Worm (Caenorhabditis elegans) whole organism, mixed stage, embryonic: ENCODE data around the gene str-166.
A peak's percentile ranks its signal among the peaks of the same experiment; 100 is the strongest.

ENCODE experiments used
- M03D4.4 ChIP-seq: sonication (generic microtip); optimal IDR thresholded peaks from 2 replicates; lab custom pipeline; 2017; ENCODE audit warnings: mild to moderate bottlenecking, missing genetic modification characterization, missing compliant biosample characterization
- bed-3 ChIP-seq: fragments of 200-800 bp; sonication (Bioruptor generic); optimal IDR thresholded peaks from 3 replicates; lab custom pipeline; 2018; ENCODE audit warnings: mild to moderate bottlenecking, missing genetic modification characterization, moderate library complexity, missing compliant biosample characterization
- blmp-1 ChIP-seq: fragments of 150-350 bp; optimal IDR thresholded peaks from 2 replicates; lab custom pipeline; 2014; ENCODE audit warnings: missing biosample characterization, missing genetic modification characterization
- ceh-39 ChIP-seq: fragments of 150-350 bp; optimal IDR thresholded peaks from 2 replicates; lab custom pipeline; 2014; ENCODE audit warnings: missing biosample characterization, missing genetic modification characterization
- ceh-43 ChIP-seq: fragments of 200-800 bp; sonication (Bioruptor generic); optimal IDR thresholded peaks from 2 replicates; lab custom pipeline; 2018; ENCODE audit warnings: mild to moderate bottlenecking, missing genetic modification characterization, moderate library complexity, missing compliant biosample characterization
- ceh-83 ChIP-seq: fragments of 200-800 bp; sonication (Bioruptor generic); optimal IDR thresholded peaks from 2 replicates; lab custom pipeline; 2018; ENCODE audit warnings: mild to moderate bottlenecking, missing genetic modification characterization, missing compliant biosample characterization
- ces-1 ChIP-seq: fragments of 150-350 bp; optimal IDR thresholded peaks from 2 replicates; lab custom pipeline; 2014; ENCODE audit warnings: missing biosample characterization, missing genetic modification reagents, missing genetic modification characterization
- cnd-1 ChIP-seq: fragments of 200-800 bp; sonication (Bioruptor generic); optimal IDR thresholded peaks from 2 replicates; lab custom pipeline; 2018; ENCODE audit warnings: mild to moderate bottlenecking, missing genetic modification characterization, missing compliant biosample characterization
- drap-1 ChIP-seq: fragments of 200-800 bp; sonication (Bioruptor generic); optimal IDR thresholded peaks from 3 replicates; lab custom pipeline; 2018; ENCODE audit warnings: mild to moderate bottlenecking, missing genetic modification characterization, missing compliant biosample characterization
- elt-1 ChIP-seq: sonication (generic microtip); optimal IDR thresholded peaks from 2 replicates; lab custom pipeline; 2017; ENCODE audit warnings: missing genetic modification characterization, mild to moderate bottlenecking, missing compliant biosample characterization, antibody characterized with exemption, moderate library complexity, borderline replicate concordance; ENCODE audit not compliant: insufficient read depth
- elt-3 ChIP-seq: fragments of 150-350 bp; optimal IDR thresholded peaks from 2 replicates; lab custom pipeline; 2014; ENCODE audit warnings: missing biosample characterization, missing genetic modification characterization
- flh-1 ChIP-seq: fragments of 200-800 bp; sonication (Bioruptor generic); optimal IDR thresholded peaks from 2 replicates; lab custom pipeline; 2018; ENCODE audit warnings: mild to moderate bottlenecking, missing genetic modification characterization, moderate library complexity, missing compliant biosample characterization
- ham-2 ChIP-seq: fragments of 200-800 bp; sonication (Bioruptor generic); optimal IDR thresholded peaks from 2 replicates; lab custom pipeline; 2018; ENCODE audit warnings: mild to moderate bottlenecking, missing genetic modification characterization, missing compliant biosample characterization
- hlh-1 ChIP-seq: fragments of 150-350 bp; optimal IDR thresholded peaks from 2 replicates; lab custom pipeline; 2014; ENCODE audit warnings: missing biosample characterization, missing genetic modification reagents, missing genetic modification characterization
- lin-32 ChIP-seq: fragments of 200-800 bp; sonication (Bioruptor generic); optimal IDR thresholded peaks from 2 replicates; lab custom pipeline; 2018; ENCODE audit warnings: mild to moderate bottlenecking, missing genetic modification characterization, missing compliant biosample characterization
- lsy-2 ChIP-seq: fragments of 150-350 bp; optimal IDR thresholded peaks from 2 replicates; lab custom pipeline; 2014; ENCODE audit warnings: missing biosample characterization, missing genetic modification characterization
- mab-5 ChIP-seq: fragments of 150-350 bp; optimal IDR thresholded peaks from 2 replicates; lab custom pipeline; 2014; ENCODE audit warnings: missing biosample characterization, missing genetic modification characterization
- mep-1 ChIP-seq: fragments of 150-350 bp; optimal IDR thresholded peaks from 2 replicates; lab custom pipeline; 2017; ENCODE audit warnings: missing biosample characterization, missing genetic modification reagents, missing genetic modification characterization, inconsistent platforms
- mls-2 ChIP-seq: sonication (generic microtip); optimal IDR thresholded peaks from 2 replicates; lab custom pipeline; 2016; ENCODE audit warnings: mild to moderate bottlenecking, missing genetic modification characterization, moderate library complexity, missing compliant biosample characterization
- nhr-12 ChIP-seq: fragments of 150-350 bp; optimal IDR thresholded peaks from 2 replicates; lab custom pipeline; 2014; ENCODE audit warnings: missing biosample characterization, missing genetic modification characterization
- nhr-2 ChIP-seq: fragments of 150-350 bp; optimal IDR thresholded peaks from 2 replicates; lab custom pipeline; 2014; ENCODE audit warnings: missing biosample characterization, missing genetic modification characterization
- nhr-237 ChIP-seq: fragments of 150-350 bp; optimal IDR thresholded peaks from 2 replicates; lab custom pipeline; 2014; ENCODE audit warnings: missing biosample characterization, missing genetic modification characterization
- nhr-28 ChIP-seq: fragments of 150-350 bp; optimal IDR thresholded peaks from 2 replicates; lab custom pipeline; 2014; ENCODE audit warnings: missing biosample characterization, missing genetic modification characterization
- nhr-76 ChIP-seq: sonication (generic microtip); optimal IDR thresholded peaks from 2 replicates; lab custom pipeline; 2017; ENCODE audit warnings: missing biosample characterization, missing genetic modification characterization
- snpc-4 ChIP-seq: fragments of 150-350 bp; optimal IDR thresholded peaks from 2 replicates; lab custom pipeline; 2014; ENCODE audit warnings: missing biosample characterization, missing genetic modification characterization
- sptf-1 ChIP-seq: sonication (generic microtip); optimal IDR thresholded peaks from 2 replicates; lab custom pipeline; 2017; ENCODE audit warnings: mild to moderate bottlenecking, missing genetic modification characterization, moderate library complexity, missing compliant biosample characterization
- unc-120 ChIP-seq: sonication (generic microtip); optimal IDR thresholded peaks from 2 replicates; lab custom pipeline; 2017; ENCODE audit warnings: missing genetic modification characterization, missing compliant biosample characterization; ENCODE audit not compliant: poor library complexity, severe bottlenecking
- unc-39 ChIP-seq: fragments of 150-350 bp; optimal IDR thresholded peaks from 2 replicates; lab custom pipeline; 2014; ENCODE audit warnings: missing biosample characterization, missing genetic modification characterization
- unc-62 ChIP-seq: fragments of 150-350 bp; optimal IDR thresholded peaks from 2 replicates; lab custom pipeline; 2014; ENCODE audit warnings: missing biosample characterization, missing genetic modification reagents, missing genetic modification characterization
- zip-8 ChIP-seq: fragments of 150-350 bp; optimal IDR thresholded peaks from 2 replicates; lab custom pipeline; 2014; ENCODE audit warnings: missing biosample characterization, missing genetic modification characterization
- ztf-11 ChIP-seq: fragments of 150-350 bp; optimal IDR thresholded peaks from 2 replicates; lab custom pipeline; 2014; ENCODE audit warnings: missing biosample characterization, missing genetic modification characterization

str-166 gene

DNA sequence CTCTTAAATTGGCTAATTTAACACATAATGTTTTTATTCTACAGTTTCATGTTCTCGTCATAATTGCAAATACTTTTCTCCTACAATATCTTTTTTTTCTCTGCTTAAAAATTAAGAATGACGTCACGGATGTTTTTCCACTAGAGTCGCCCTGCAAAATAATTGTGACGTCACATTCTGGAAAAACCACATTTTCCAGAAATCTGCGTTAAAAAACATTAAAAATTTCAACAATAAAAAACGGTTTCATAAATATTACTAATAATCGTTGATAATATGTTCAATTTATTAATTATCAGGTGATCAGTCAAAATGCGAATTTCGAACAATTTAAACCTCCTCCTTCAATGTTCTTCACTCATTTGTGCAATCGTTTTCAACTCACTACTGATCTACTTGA lies at the start of gene str-166:
Gene str-166, plus strand, starts transcription at position 301 of the 400 bp plus-strand sequence.
- TF ChIP-seq nhr-12 (tag; lab: Kevin White, UChicago) (no peak), hlh-1 (tag; lab: Kevin White, UChicago) (no peak), zip-8 (tag; lab: Kevin White, UChicago) (peak; percentile 75)

DNA sequence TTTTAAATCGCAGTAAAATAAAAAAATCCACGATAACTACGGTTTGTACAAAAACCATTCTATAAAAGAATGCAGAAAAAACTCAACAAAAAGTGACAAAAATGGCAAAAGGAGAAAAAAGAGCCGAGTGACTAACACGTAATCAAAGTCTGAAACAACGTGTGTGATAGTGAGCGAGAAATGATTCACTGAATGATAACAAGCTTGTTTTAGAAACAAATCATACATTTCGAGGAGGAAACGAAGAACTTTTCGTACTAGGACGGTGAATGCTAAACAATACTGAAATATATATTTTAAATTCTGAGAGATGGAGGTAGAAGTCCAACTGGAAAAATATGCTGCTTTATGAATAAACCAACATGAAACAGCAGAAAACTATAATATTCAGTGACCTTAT lies 42.1 kb upstream of the str-166 start:
- TF ChIP-seq sptf-1 (tag; lab: Kevin White, UChicago) (no peak), ces-1 (GFP tag; lab: Kevin White, UChicago) (no peak), nhr-12 (tag; lab: Kevin White, UChicago) (no peak), nhr-28 (no peak), zip-8 (tag; lab: Kevin White, UChicago) (no peak), bed-3 (GFP tag; lab: Kevin White, UChicago) (no peak), unc-62 (GFP tag; lab: Kevin White, UChicago) (no peak), M03D4.4 (no peak), ceh-39 (tag; lab: Kevin White, UChicago) (no peak), drap-1 (GFP tag; lab: Kevin White, UChicago) (no peak), lin-32 (GFP tag; lab: Kevin White, UChicago) (no peak), ztf-11 (no peak), mls-2 (no peak)

DNA sequence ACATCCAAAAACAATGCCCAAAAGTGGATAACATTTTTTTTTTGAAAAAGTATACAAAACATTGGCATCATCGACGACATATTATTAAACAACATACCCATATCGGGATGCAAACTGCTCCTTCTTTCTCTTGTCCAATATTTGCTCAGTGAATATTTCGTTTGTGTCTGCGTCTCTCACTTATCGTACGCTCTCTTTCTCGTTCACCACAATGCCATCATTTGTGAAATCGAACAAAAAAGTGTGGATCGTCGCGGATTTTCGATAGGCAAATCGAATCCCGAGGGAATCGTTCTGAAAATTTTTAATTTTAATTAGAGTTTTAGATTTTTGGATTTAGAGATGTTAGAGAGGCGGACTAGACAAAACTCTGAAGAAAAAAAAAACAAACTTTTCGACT lies 37.3 kb upstream of the str-166 start, which contains the start of gene tat-2:
Gene tat-2, minus strand, starts transcription at position 101 of the 400 bp plus-strand sequence.
- TF ChIP-seq elt-1 (tag; lab: Kevin White, UChicago) (no peak), nhr-237 (tag; lab: Kevin White, UChicago) (no peak), blmp-1 (no peak), ceh-43 (no peak), unc-39 (no peak), flh-1 (GFP tag; lab: Kevin White, UChicago) (no peak), nhr-76 (tag; lab: Kevin White, UChicago) (no peak), mab-5 (no peak), mls-2 (no peak), bed-3 (GFP tag; lab: Kevin White, UChicago) (no peak), ces-1 (GFP tag; lab: Kevin White, UChicago) (no peak), hlh-1 (tag; lab: Kevin White, UChicago) (no peak), lsy-2 (tag; lab: Kevin White, UChicago) (no peak), ceh-39 (tag; lab: Kevin White, UChicago) (no peak), sptf-1 (tag; lab: Kevin White, UChicago) (no peak), elt-3 (tag; lab: Kevin White, UChicago) (no peak), unc-120 (tag; lab: Kevin White, UChicago) (no peak), mep-1 (no peak)

DNA sequence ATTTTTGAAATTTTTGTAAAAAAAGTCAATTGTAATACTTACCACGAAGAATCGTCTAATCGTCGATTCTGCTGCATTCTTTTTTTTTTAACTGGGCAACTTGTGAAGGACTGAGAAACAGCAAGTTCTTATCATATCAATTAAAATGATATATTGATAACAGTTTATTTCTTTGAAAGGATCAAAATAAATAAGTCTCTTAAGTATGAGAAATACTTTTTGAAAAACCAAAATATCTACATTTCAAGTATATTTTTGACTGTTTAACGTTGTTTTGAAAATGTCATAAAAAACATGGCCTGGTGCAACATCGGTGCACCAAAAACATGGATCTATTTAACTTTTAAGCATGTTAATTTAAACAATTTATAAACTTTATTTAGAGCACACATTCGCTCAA lies 27.9 kb upstream of the str-166 start, which contains the start of gene Y17G9A.2:
Gene Y17G9A.2, minus strand, starts transcription at position 101 of the 400 bp plus-strand sequence.
- TF ChIP-seq ham-2 (no peak), sptf-1 (tag; lab: Kevin White, UChicago) (no peak), zip-8 (tag; lab: Kevin White, UChicago) (no peak), ztf-11 (no peak), unc-39 (no peak), mls-2 (no peak), lsy-2 (tag; lab: Kevin White, UChicago) (no peak), ceh-83 (no peak), blmp-1 (no peak), mep-1 (no peak), mab-5 (no peak), nhr-2 (tag; lab: Kevin White, UChicago) (no peak), unc-120 (tag; lab: Kevin White, UChicago) (no peak), lin-32 (GFP tag; lab: Kevin White, UChicago) (no peak), ceh-39 (tag; lab: Kevin White, UChicago) (no peak), unc-62 (GFP tag; lab: Kevin White, UChicago) (no peak), cnd-1 (no peak), nhr-28 (no peak)

DNA sequence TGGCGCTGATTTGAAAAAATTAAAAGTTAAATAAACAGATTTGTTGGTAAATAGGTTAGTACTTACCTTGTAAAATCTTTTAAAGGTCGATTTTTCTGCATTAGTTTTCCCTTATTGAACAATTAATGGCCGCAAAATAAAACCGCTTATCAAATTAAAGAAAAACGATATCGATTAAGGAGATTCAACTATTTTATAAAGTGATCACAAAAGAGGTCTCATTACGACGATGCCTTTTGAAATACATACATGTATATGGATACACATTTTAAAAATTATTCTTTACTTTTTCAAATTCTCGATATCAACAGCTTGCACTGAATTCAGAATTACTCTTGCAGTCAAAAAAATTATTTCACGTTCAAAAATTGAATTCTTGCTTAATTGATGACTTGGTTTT lies 25.5 kb upstream of the str-166 start, which contains the start of gene Y17G9A.3:
Gene Y17G9A.3, minus strand, starts transcription at position 101 of the 400 bp plus-strand sequence.
- TF ChIP-seq snpc-4 (no peak), flh-1 (GFP tag; lab: Kevin White, UChicago) (no peak), cnd-1 (no peak), mep-1 (no peak), ztf-11 (no peak), ceh-43 (no peak), nhr-76 (tag; lab: Kevin White, UChicago) (no peak)
